Fruit fly (Drosophila melanogaster): Measurements from ENCODE around the gene c12.1.

dm6 chrX:9317100-9317499, 1.9 kb downstream of the c12.1 start:
- no peak for TF ChIP-seq CG33017 (tag; optimal IDR thresholded peaks at IDR 0.05)
- no peak for TF ChIP-seq CG14711 (tag; optimal IDR thresholded peaks at IDR 0.05)
- TF ChIP-seq CG7101 (tag; optimal IDR thresholded peaks at IDR 0.05), result no peak
- TF ChIP-seq Hr96 (GFP tag; optimal IDR thresholded peaks at IDR 0.05), result no peak
- TF ChIP-seq tj (GFP tag; optimal IDR thresholded peaks at IDR 0.05), result no peak
- no peak for TF ChIP-seq CG12768 (GFP tag; optimal IDR thresholded peaks at IDR 0.05)
- TF ChIP-seq CG11617 (GFP tag; optimal IDR thresholded peaks at IDR 0.05), result no peak
- no peak for TF ChIP-seq CG5204 (GFP tag; optimal IDR thresholded peaks at IDR 0.05)
